Fruit fly (Drosophila melanogaster) whole organism: Measurements from ENCODE around the gene RpS5a.

Experiments used
- CG8478 ChIP-seq: fragments of >200 bp; optimal IDR thresholded peaks from 2 replicates; lab custom pipeline; 2018; ENCODE audit warnings: inconsistent platforms
- Dll ChIP-seq: fragments of >200 bp; optimal IDR thresholded peaks from 2 replicates; lab custom pipeline; 2017
- EcR ChIP-seq, 2 experiments: fragments of >200 bp; optimal IDR thresholded peaks; 2 replicates each; lab custom pipeline; 2017; ENCODE audit warnings: missing biosample characterization in 2 of 2, missing genetic modification characterization in 2 of 2, missing genetic modification reagents in 2 of 2
- pan ChIP-seq: fragments of >200 bp; optimal IDR thresholded peaks from 2 replicates; lab custom pipeline; 2017
- psq ChIP-seq: fragments of >200 bp; optimal IDR thresholded peaks from 2 replicates; lab custom pipeline; 2017
- usp ChIP-seq: fragments of >200 bp; optimal IDR thresholded peaks from 2 replicates; lab custom pipeline; 2017; ENCODE audit warnings: missing biosample characterization, missing genetic modification characterization, mixed read lengths

DNA sequence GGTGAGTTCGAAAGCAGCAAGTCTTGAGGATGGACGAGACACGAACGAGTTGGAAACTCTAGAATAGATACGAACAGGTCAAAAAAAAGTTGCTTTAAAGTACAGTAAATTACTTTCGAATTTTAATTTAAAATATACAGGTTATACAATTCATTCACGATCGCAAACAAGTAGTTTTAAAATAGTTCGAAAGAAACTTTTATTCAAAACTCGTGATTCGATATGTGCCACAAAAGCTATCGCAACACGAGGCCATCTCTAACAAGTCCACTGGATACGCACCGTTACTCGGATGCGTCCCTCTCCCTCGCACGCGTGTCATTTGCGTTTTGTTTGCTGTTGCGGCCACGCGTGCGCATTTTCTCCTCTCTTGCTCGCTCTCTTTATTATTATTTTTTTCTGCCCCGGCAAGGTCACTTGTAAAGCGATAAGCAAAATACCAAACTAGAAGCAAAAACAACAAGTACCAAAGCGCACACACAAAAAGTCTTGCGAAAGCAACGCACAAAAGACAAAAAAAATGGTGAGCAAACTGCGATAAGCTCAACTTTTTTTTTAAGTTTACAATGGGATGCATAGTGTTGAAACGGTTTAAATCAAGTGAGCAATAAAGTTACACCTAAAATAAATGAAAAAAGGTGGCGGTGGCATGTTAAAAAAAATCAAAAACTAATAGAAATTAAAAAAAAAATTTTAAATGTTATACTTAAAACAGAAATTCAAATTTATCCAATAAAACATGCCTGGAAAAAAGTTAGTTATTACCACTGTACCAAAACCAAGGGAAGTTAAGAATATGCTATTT is 22.8 kb downstream of the RpS5a start:
- TF ChIP-seq psq (lab: Kevin White, UChicago) (no peak), EcR (GFP tag; optimal IDR thresholded peaks at IDR 0.05; lab: Kevin White, UChicago) (no peak), CG8478 (lab: Kevin White, UChicago) (no peak), usp (GFP tag; lab: Kevin White, UChicago) (no peak), pan (lab: Kevin White, UChicago) (no peak), Dll (no peak)
